Worm (Caenorhabditis elegans) whole organism, midembryonic: ENCODE measurements around the gene M70.5.

ENCODE experiments used
- flt-1 ChIP-seq: fragments of 200-800 bp; sonication (Bioruptor generic); IDR thresholded peaks from 2 replicates; pipeline ENCODE4 v1.3.6; 2022; ENCODE audit warnings: missing genetic modification characterization, missing compliant biosample characterization
- ztf-29 ChIP-seq: fragments of 200-800 bp; sonication (Bioruptor generic); IDR thresholded peaks from 2 replicates; pipeline ENCODE4 v1.3.6; 2022; ENCODE audit warnings: missing genetic modification reagents, missing genetic modification characterization, missing compliant biosample characterization

- TF ChIP-seq ztf-29, result no peak
- TF ChIP-seq flt-1, result no peak
Observed at ce11 chrIV:2298388-2298787, 23.0 kb upstream of the M70.5 start.
